Fruit fly (Drosophila melanogaster): Measurements from ENCODE around the gene CG8679.

Gene CG8679

dm6 chr2L:21168295-21169159 is 49.8 kb downstream of the CG8679 start, which contains the start of the genes mAcon1, CG43345 and CG43346 (continued):
- TF ChIP-seq Usf (GFP tag; optimal IDR thresholded peaks at IDR 0.05) (peak; percentile 70), gcm2 (GFP tag; optimal IDR thresholded peaks at IDR 0.05) (peak; percentile 52), twi (tag; optimal IDR thresholded peaks at IDR 0.05) (peak; percentile 69), CG11696 (GFP tag; IDR thresholded peaks at IDR 0.05) (no peak), CG4424 (GFP tag; optimal IDR thresholded peaks at IDR 0.05) (peak; percentile 80), run (tag; optimal IDR thresholded peaks at IDR 0.05) (no peak), zfh2 (GFP tag; optimal IDR thresholded peaks at IDR 0.05) (peak; percentile 94), Gug (GFP tag; IDR thresholded peaks at IDR 0.05) (peak; percentile 52; the same call in 3 of the 4 replicates), hb (GFP tag; IDR thresholded peaks at IDR 0.05; ENCODE audit: partially characterized antibody) (no peak), Myb (GFP tag; optimal IDR thresholded peaks at IDR 0.05) (peak; percentile 87), croc (GFP tag; conservative IDR thresholded peaks at IDR 0.05) (peak; percentile 64), peb (GFP tag; IDR thresholded peaks at IDR 0.05) (no peak; the same call in 1 of the 2 replicates), shn (GFP tag; optimal IDR thresholded peaks at IDR 0.05) (peak; percentile 92), bab2 (GFP tag; optimal IDR thresholded peaks at IDR 0.05) (peak; percentile 85), CG10654 (GFP tag; optimal IDR thresholded peaks at IDR 0.05) (peak; percentile 61), wek (GFP tag; optimal IDR thresholded peaks at IDR 0.05) (no peak), CG1024 (GFP tag; IDR thresholded peaks at IDR 0.05) (no peak), CG8388 (GFP tag; optimal IDR thresholded peaks at IDR 0.05) (no peak), pita (GFP tag; optimal IDR thresholded peaks at IDR 0.05) (no peak), CG31441 (GFP tag; IDR thresholded peaks at IDR 0.05) (no peak; the same call in 1 of the 2 replicates), sd (tag; optimal IDR thresholded peaks at IDR 0.05) (no peak), CG3847 (GFP tag; IDR thresholded peaks at IDR 0.05) (peak; percentile 92), CG13624 (GFP tag; optimal IDR thresholded peaks at IDR 0.05) (peak; percentile 91), Nf-YA (GFP tag; IDR thresholded peaks at IDR 0.05) (no peak), CG9876 (GFP tag; optimal IDR thresholded peaks at IDR 0.05) (peak; percentile 70), PHDP (tag; optimal IDR thresholded peaks at IDR 0.05) (peak; percentile 59), maf-S (GFP tag; optimal IDR thresholded peaks at IDR 0.05) (peak; percentile 78), stwl (tag; optimal IDR thresholded peaks at IDR 0.05) (peak; percentile 48), CG9727 (GFP tag; optimal IDR thresholded peaks at IDR 0.05) (peak; percentile 79), lmd (GFP tag; IDR thresholded peaks at IDR 0.05) (peak; percentile 76), CG18476 (GFP tag; optimal IDR thresholded peaks at IDR 0.05) (peak; percentile 68), CG11247 (GFP tag; IDR thresholded peaks at IDR 0.05) (peak; percentile 46; the same call in 1 of the 2 replicates), CG13894 (tag; optimal IDR thresholded peaks at IDR 0.05) (no peak), gcm (GFP tag; optimal IDR thresholded peaks at IDR 0.05) (no peak), CHES-1-like (GFP tag; optimal IDR thresholded peaks at IDR 0.05) (peak; percentile 87), ro (GFP tag; IDR thresholded peaks at IDR 0.05) (no peak), Dbx (GFP tag; IDR thresholded peaks at IDR 0.05) (peak; percentile 86), NC2β (GFP tag; optimal IDR thresholded peaks at IDR 0.05) (peak; percentile 80), prd (optimal IDR thresholded peaks at IDR 0.05) (no peak), prd (GFP tag; IDR thresholded peaks at IDR 0.05) (peak; percentile 78; the same call in 2 of the 3 replicates), CG16815 (GFP tag; optimal IDR thresholded peaks at IDR 0.05) (peak; percentile 84), sens-2 (GFP tag; IDR thresholded peaks at IDR 0.05) (no peak), CG10979 (tag; optimal IDR thresholded peaks at IDR 0.05) (peak; percentile 64), disco-r (GFP tag; optimal IDR thresholded peaks at IDR 0.05) (peak; percentile 67), bsh (GFP tag; optimal IDR thresholded peaks at IDR 0.05) (peak; percentile 19 to 59), MBD-R2 (GFP tag; IDR thresholded peaks at IDR 0.05) (peak; percentile 76), crol (GFP tag; IDR thresholded peaks at IDR 0.05) (no peak), CG1603 (tag; optimal IDR thresholded peaks at IDR 0.05) (no peak), Bdp1 (GFP tag; optimal IDR thresholded peaks at IDR 0.05) (peak; percentile 86), chif (GFP tag; optimal IDR thresholded peaks at IDR 0.05) (peak; percentile 71 to 78)

Measured in whole organism, embryonic.